Worm (Caenorhabditis elegans): ENCODE data around the gene Y43C5A.3.

Y43C5A.3 gene

DNA sequence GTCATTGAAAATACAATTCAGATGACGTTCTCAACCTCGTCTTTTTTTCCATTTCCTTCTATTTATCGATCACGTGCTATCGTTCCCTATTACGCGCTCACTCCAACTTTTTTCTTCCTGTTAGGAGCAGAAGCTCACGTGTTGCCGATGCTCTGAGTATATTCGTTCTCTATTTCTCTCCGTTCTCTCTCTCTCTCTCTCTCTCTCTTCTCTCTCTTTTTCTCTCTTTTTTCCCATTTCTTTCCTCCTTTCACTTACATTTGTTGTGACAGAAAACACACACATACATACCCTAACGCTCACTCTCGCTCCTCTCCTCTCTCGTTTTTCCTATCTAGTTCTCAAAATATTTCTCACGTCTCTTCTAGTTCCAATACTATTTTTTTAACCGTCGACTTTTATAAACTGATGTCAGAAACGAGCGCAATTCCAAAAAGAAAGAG lies 21.5 kb upstream of the Y43C5A.3 start (continued):
- peak; percentile 70 for TF ChIP-seq mes-2 (tag; optimal IDR thresholded peaks at IDR 0.05; ENCODE audit: poor library complexity, severe bottlenecking)
- TF ChIP-seq jun-1 (tag; optimal IDR thresholded peaks at IDR 0.05): peak; percentile 80
- TF ChIP-seq attf-4 (tag; optimal IDR thresholded peaks at IDR 0.05): no peak
- no peak for TF ChIP-seq arid-1 (GFP tag; conservative IDR thresholded peaks at IDR 0.05)
- peak; percentile 92 for TF ChIP-seq mep-1 (tag; optimal IDR thresholded peaks at IDR 0.05)
- TF ChIP-seq saeg-2 (GFP tag; IDR thresholded peaks at IDR 0.05): 0 out of 2 replicates have a peak, but pooled peaks have one; percentile 56
- peak; percentile 91 for TF ChIP-seq hmg-1.1 (GFP tag; IDR thresholded peaks at IDR 0.05)
- TF ChIP-seq lin-15B (tag; optimal IDR thresholded peaks at IDR 0.05): no peak
- peak; percentile 92 for TF ChIP-seq nhr-48 (tag; optimal IDR thresholded peaks at IDR 0.05)
- no peak for TF ChIP-seq F49E8.2 (tag; optimal IDR thresholded peaks at IDR 0.05; ENCODE audit: borderline replicate concordance)
- peak; percentile 91 for TF ChIP-seq rbr-2 (tag; optimal IDR thresholded peaks at IDR 0.05)
- TF ChIP-seq gei-8 (GFP tag; optimal IDR thresholded peaks at IDR 0.05): peak; percentile 73
- peak; percentile 80 to 87 for TF ChIP-seq lsy-2 (tag; optimal IDR thresholded peaks at IDR 0.05)
- peak; percentile 56 for TF ChIP-seq lin-38 (GFP tag; IDR thresholded peaks at IDR 0.05)
- TF ChIP-seq dpl-1 (GFP tag; optimal IDR thresholded peaks at IDR 0.05): peak; percentile 61
- TF ChIP-seq ceh-82 (tag; optimal IDR thresholded peaks at IDR 0.05): no peak
- no peak for TF ChIP-seq ceh-28 (tag; optimal IDR thresholded peaks at IDR 0.05)
- no peak for TF ChIP-seq egl-27 (tag; optimal IDR thresholded peaks at IDR 0.05)
- peak; percentile 73 for TF ChIP-seq spr-1 (tag; optimal IDR thresholded peaks at IDR 0.05)
- peak; percentile 79 for TF ChIP-seq nhr-10 (tag; optimal IDR thresholded peaks at IDR 0.05)
- 0 out of 2 replicates have a peak, but pooled peaks have one; percentile 50 for TF ChIP-seq zfp-3 (GFP tag; conservative IDR thresholded peaks at IDR 0.05)
- TF ChIP-seq tag-97 (GFP tag; IDR thresholded peaks at IDR 0.05): no peak
- TF ChIP-seq zip-11 (GFP tag; IDR thresholded peaks at IDR 0.05): no peak
- TF ChIP-seq Y105C5A.15 (GFP tag; IDR thresholded peaks at IDR 0.05): 0 out of 2 replicates have a peak, but pooled peaks have one; percentile 12
- TF ChIP-seq nhr-237 (tag; optimal IDR thresholded peaks at IDR 0.05): no peak
- no peak for TF ChIP-seq zip-2 (tag; optimal IDR thresholded peaks at IDR 0.05)
- no peak for TF ChIP-seq F10B5.3 (tag; optimal IDR thresholded peaks at IDR 0.05)
- TF ChIP-seq pqm-1 (tag; optimal IDR thresholded peaks at IDR 0.05): peak; percentile 70
- peak; percentile 96 for TF ChIP-seq hlh-11 (tag; optimal IDR thresholded peaks at IDR 0.05)
- no peak for TF ChIP-seq daf-8 (GFP tag; IDR thresholded peaks at IDR 0.05)
- TF ChIP-seq hlh-30 (tag; optimal IDR thresholded peaks at IDR 0.05; ENCODE audit: insufficient read depth): peak; percentile 98
- TF ChIP-seq aha-1 (tag): peak; percentile 99
- TF ChIP-seq duxl-1 (tag; optimal IDR thresholded peaks at IDR 0.05; ENCODE audit: poor library complexity): peak; percentile 17
- TF ChIP-seq mxl-3 (GFP tag; optimal IDR thresholded peaks at IDR 0.05): peak; percentile 84
- peak; percentile 48 to 65 for TF ChIP-seq daf-16 (GFP tag; optimal IDR thresholded peaks at IDR 0.05)
- TF ChIP-seq daf-16 (tag; optimal IDR thresholded peaks at IDR 0.05): peak; percentile 67
- peak in 1 of 2 experiments; percentile 100 for TF ChIP-seq unc-62 (GFP tag; optimal IDR thresholded peaks at IDR 0.05 in 1 of 2)
- no peak for TF ChIP-seq unc-62 (tag; optimal IDR thresholded peaks at IDR 0.05)
- peak; percentile 96 for TF ChIP-seq dmd-6 (GFP tag; IDR thresholded peaks at IDR 0.05)
- no peak for TF ChIP-seq sdz-12 (GFP tag; optimal IDR thresholded peaks at IDR 0.05)
- no peak for TF ChIP-seq Y5F2A.4 (GFP tag; optimal IDR thresholded peaks at IDR 0.05)
- TF ChIP-seq nhr-41 (GFP tag; IDR thresholded peaks at IDR 0.05): no peak
- peak; percentile 37 for TF ChIP-seq nhr-25 (tag; optimal IDR thresholded peaks at IDR 0.05; ENCODE audit: borderline replicate concordance, insufficient read depth)
- no peak for TF ChIP-seq nhr-76 (tag; optimal IDR thresholded peaks at IDR 0.05)
- TF ChIP-seq ceh-32 (tag; optimal IDR thresholded peaks at IDR 0.05; ENCODE audit: poor library complexity): no peak
- peak; percentile 72 for TF ChIP-seq mxl-2 (GFP tag; conservative IDR thresholded peaks at IDR 0.05)
- TF ChIP-seq T26A8.4 (GFP tag; IDR thresholded peaks at IDR 0.05): peak; percentile 43; the same call in 1 of the 2 replicates
- peak; percentile 36 for TF ChIP-seq zag-1 (tag; optimal IDR thresholded peaks at IDR 0.05)
- TF ChIP-seq ctbp-1 (GFP tag; IDR thresholded peaks at IDR 0.05): peak; percentile 91
- no peak for TF ChIP-seq ZK337.2 (GFP tag; IDR thresholded peaks at IDR 0.05)
- TF ChIP-seq cey-2 (tag; optimal IDR thresholded peaks at IDR 0.05; ENCODE audit: borderline replicate concordance, insufficient read depth): peak; percentile 52

Measured in whole organism, L4 larva.